Fruit fly (Drosophila melanogaster) whole organism, embryonic: Measurements from ENCODE around the gene Ns4.

Source experiments
- C15 ChIP-seq: fragments of 200-800 bp; sonication (Bioruptor generic); IDR thresholded peaks from 3 replicates; pipeline ENCODE4 v1.3.6; 2022; ENCODE audit warnings: missing biosample characterization, missing genetic modification characterization
- CG10267 ChIP-seq: fragments of 200-800 bp; sonication (Bioruptor generic); optimal IDR thresholded peaks from 2 replicates; lab custom pipeline; 2018; ENCODE audit warnings: missing biosample characterization, mild to moderate bottlenecking, missing genetic modification characterization, moderate library complexity
- CG10431 ChIP-seq: fragments of 200-800 bp; sonication (Bioruptor generic); optimal IDR thresholded peaks from 3 replicates; lab custom pipeline; 2018; ENCODE audit warnings: missing biosample characterization, mild to moderate bottlenecking, missing genetic modification characterization
- CG10565 ChIP-seq: fragments of 200-800 bp; sonication (Bioruptor generic); optimal IDR thresholded peaks from 3 replicates; lab custom pipeline; 2016; ENCODE audit warnings: missing biosample characterization, mild to moderate bottlenecking, missing genetic modification characterization
- CG14441 ChIP-seq: fragments of 200-800 bp; sonication (Bioruptor generic); IDR thresholded peaks from 2 replicates; pipeline ENCODE4 v1.3.6; 2022; ENCODE audit warnings: missing biosample characterization, missing genetic modification characterization
- CG15479 ChIP-seq: fragments of 200-800 bp; sonication (Bioruptor generic); optimal IDR thresholded peaks from 3 replicates; lab custom pipeline; 2019; ENCODE audit warnings: missing biosample characterization, mild to moderate bottlenecking, missing genetic modification characterization, moderate library complexity
- CG17802 ChIP-seq: fragments of 200-800 bp; sonication (Bioruptor generic); optimal IDR thresholded peaks from 2 replicates; lab custom pipeline; 2018; ENCODE audit warnings: missing biosample characterization, mild to moderate bottlenecking, missing genetic modification characterization, moderate library complexity
- CG2199 ChIP-seq: fragments of 200-800 bp; sonication (Bioruptor generic); IDR thresholded peaks from 3 replicates; pipeline ENCODE4 v1.3.6; 2022; ENCODE audit warnings: missing biosample characterization, missing genetic modification characterization
- CG2202 ChIP-seq: fragments of 200-800 bp; sonication (Bioruptor generic); optimal IDR thresholded peaks from 2 replicates; lab custom pipeline; 2018; ENCODE audit warnings: missing biosample characterization, mild to moderate bottlenecking, missing genetic modification characterization
- CG30403 ChIP-seq: fragments of 200-800 bp; sonication (Bioruptor generic); optimal IDR thresholded peaks from 3 replicates; lab custom pipeline; 2016; ENCODE audit warnings: missing biosample characterization, missing genetic modification characterization
- CG30431 ChIP-seq: fragments of 200-800 bp; sonication (Bioruptor generic); optimal IDR thresholded peaks from 2 replicates; lab custom pipeline; 2017; ENCODE audit warnings: missing biosample characterization, missing genetic modification characterization
- CG31388 ChIP-seq: fragments of 200-800 bp; sonication (Bioruptor generic); optimal IDR thresholded peaks from 2 replicates; lab custom pipeline; 2016; ENCODE audit warnings: missing biosample characterization, missing genetic modification characterization
- CG34376 ChIP-seq: fragments of 200-800 bp; sonication (Bioruptor generic); optimal IDR thresholded peaks from 2 replicates; lab custom pipeline; 2018; ENCODE audit warnings: missing biosample characterization, mild to moderate bottlenecking, missing genetic modification characterization
- CG3838 ChIP-seq: fragments of 200-800 bp; sonication (Bioruptor generic); optimal IDR thresholded peaks from 3 replicates; lab custom pipeline; 2016; ENCODE audit warnings: missing biosample characterization, missing genetic modification characterization
- CG3847 ChIP-seq: fragments of 200-800 bp; sonication (Bioruptor generic); IDR thresholded peaks from 2 replicates; pipeline ENCODE4 v1.3.6; 2022; ENCODE audit warnings: missing biosample characterization, missing genetic modification characterization
- CG7928 ChIP-seq: fragments of 200-800 bp; sonication (Bioruptor generic); optimal IDR thresholded peaks from 2 replicates; lab custom pipeline; 2017; ENCODE audit warnings: missing biosample characterization, mild to moderate bottlenecking, missing genetic modification characterization
- CG7963 ChIP-seq: fragments of 200-800 bp; sonication (Bioruptor generic); IDR thresholded peaks from 3 replicates; pipeline ENCODE4 v1.3.6; 2022; ENCODE audit warnings: missing biosample characterization, missing genetic modification characterization; ENCODE audit not compliant: partially characterized antibody
- CG8388 ChIP-seq: fragments of 200-800 bp; sonication (Bioruptor generic); optimal IDR thresholded peaks from 2 replicates; lab custom pipeline; 2019; ENCODE audit warnings: missing biosample characterization, mild to moderate bottlenecking, missing genetic modification characterization, moderate library complexity
- CG9215 ChIP-seq: fragments of 200-800 bp; sonication (Bioruptor generic); IDR thresholded peaks from 2 replicates; pipeline ENCODE4 v1.3.6; 2022; ENCODE audit warnings: missing biosample characterization, missing genetic modification characterization
- Dp ChIP-seq: fragments of 200-800 bp; sonication (Bioruptor generic); optimal IDR thresholded peaks from 2 replicates; lab custom pipeline; 2018; ENCODE audit warnings: missing biosample characterization, mild to moderate bottlenecking, missing genetic modification characterization, moderate library complexity
- Fer1 ChIP-seq: fragments of 200-800 bp; sonication (Bioruptor generic); optimal IDR thresholded peaks from 2 replicates; lab custom pipeline; 2017; ENCODE audit warnings: missing biosample characterization, mild to moderate bottlenecking, missing genetic modification characterization
- Fer2 ChIP-seq: fragments of 200-800 bp; sonication (Bioruptor generic); optimal IDR thresholded peaks from 2 replicates; lab custom pipeline; 2018; ENCODE audit warnings: missing biosample characterization, mild to moderate bottlenecking, missing genetic modification characterization, moderate library complexity
- H15 ChIP-seq: fragments of 200-800 bp; sonication (Bioruptor generic); IDR thresholded peaks from 3 replicates; pipeline ENCODE4 v1.3.6; 2022; ENCODE audit warnings: missing biosample characterization, missing genetic modification characterization
- HLH54F ChIP-seq: fragments of 200-800 bp; sonication (Bioruptor generic); optimal IDR thresholded peaks from 3 replicates; lab custom pipeline; 2016; ENCODE audit warnings: missing biosample characterization, missing genetic modification characterization
- Hr39 ChIP-seq: fragments of >200 bp; optimal IDR thresholded peaks from 2 replicates; lab custom pipeline; 2017
- Hr51 ChIP-seq, 2 experiments: fragments of 200-800 bp; sonication (Bioruptor generic); optimal IDR thresholded peaks; 2 replicates in 1 of 2; 3 replicates in 1 of 2; lab custom pipeline; 2016 to 2018; ENCODE audit warnings: missing biosample characterization in 2 of 2, missing genetic modification characterization in 2 of 2, mild to moderate bottlenecking in 1 of 2, moderate library complexity in 1 of 2
- Hr78 ChIP-seq, 2 experiments: fragments of 200-800 bp in 1 of 2; fragments of >200 bp in 1 of 2; sonication (Bioruptor generic) in 1 of 2; optimal IDR thresholded peaks; 2 replicates each; lab custom pipeline; 2017 to 2019; ENCODE audit warnings: missing biosample characterization in 2 of 2, missing genetic modification characterization in 2 of 2, mild to moderate bottlenecking in 1 of 2, moderate library complexity in 1 of 2
- Jarid2 ChIP-seq: fragments of 200-800 bp; sonication (Bioruptor generic); optimal IDR thresholded peaks from 3 replicates; lab custom pipeline; 2017; ENCODE audit warnings: mild to moderate bottlenecking, missing biosample characterization, missing genetic modification reagents, missing genetic modification characterization
- Lhr ChIP-seq: fragments of 200-800 bp; sonication (Bioruptor generic); optimal IDR thresholded peaks from 3 replicates; lab custom pipeline; 2017; ENCODE audit warnings: mild to moderate bottlenecking, missing biosample characterization, missing genetic modification reagents, missing genetic modification characterization
- Meics ChIP-seq: fragments of 200-800 bp; sonication (Bioruptor generic); optimal IDR thresholded peaks from 2 replicates; lab custom pipeline; 2017; ENCODE audit warnings: missing biosample characterization, mild to moderate bottlenecking, missing genetic modification characterization
- Sin3A ChIP-seq: fragments of >200 bp; optimal IDR thresholded peaks from 2 replicates; lab custom pipeline; 2018
- Usf ChIP-seq: fragments of 200-800 bp; sonication (Bioruptor generic); optimal IDR thresholded peaks from 2 replicates; lab custom pipeline; 2017; ENCODE audit warnings: missing genotype, missing biosample characterization, missing genetic modification characterization
- bab2 ChIP-seq: fragments of 200-800 bp; sonication (Bioruptor generic); optimal IDR thresholded peaks from 2 replicates; lab custom pipeline; 2016; ENCODE audit warnings: missing biosample characterization, missing genetic modification characterization
- bowl ChIP-seq: fragments of 200-800 bp; sonication (Bioruptor generic); IDR thresholded peaks from 2 replicates; pipeline ENCODE4 v1.3.6; 2022; ENCODE audit warnings: missing biosample characterization, missing genetic modification characterization
- cato ChIP-seq: fragments of 200-800 bp; sonication (Bioruptor generic); optimal IDR thresholded peaks from 2 replicates; lab custom pipeline; 2016; ENCODE audit warnings: missing biosample characterization, missing genetic modification characterization, borderline replicate concordance
- cg ChIP-seq: fragments of 200-800 bp; sonication (Bioruptor generic); optimal IDR thresholded peaks from 3 replicates; lab custom pipeline; 2019; ENCODE audit warnings: missing biosample characterization, mild to moderate bottlenecking, missing genetic modification characterization, moderate library complexity
- crc ChIP-seq: fragments of 200-800 bp; sonication (Bioruptor generic); optimal IDR thresholded peaks from 2 replicates; lab custom pipeline; 2016; ENCODE audit warnings: missing biosample characterization, missing genetic modification characterization
- dimm ChIP-seq: fragments of 200-800 bp; sonication (Bioruptor generic); IDR thresholded peaks from 2 replicates; pipeline ENCODE4 v1.3.6; 2022; ENCODE audit warnings: missing biosample characterization, missing genetic modification characterization
- gsb-n ChIP-seq: fragments of 200-800 bp; sonication (Bioruptor generic); optimal IDR thresholded peaks from 3 replicates; lab custom pipeline; 2018; ENCODE audit warnings: missing biosample characterization, mild to moderate bottlenecking, missing genetic modification characterization
- gt ChIP-seq: fragments of 200-800 bp; sonication (Bioruptor generic); IDR thresholded peaks from 2 replicates; pipeline ENCODE4 v1.3.6; 2022; ENCODE audit warnings: missing biosample characterization, missing genetic modification characterization
- nau ChIP-seq: fragments of 200-800 bp; sonication (Bioruptor generic); optimal IDR thresholded peaks from 3 replicates; lab custom pipeline; 2017; ENCODE audit warnings: missing biosample characterization, mild to moderate bottlenecking, missing genetic modification characterization, missing genetic modification reagents
- oc ChIP-seq: fragments of 200-800 bp; sonication (Bioruptor generic); optimal IDR thresholded peaks from 2 replicates; lab custom pipeline; 2018; ENCODE audit warnings: missing biosample characterization, mild to moderate bottlenecking, missing genetic modification characterization, moderate library complexity
- peb ChIP-seq: fragments of 200-800 bp; sonication (Bioruptor generic); IDR thresholded peaks from 2 replicates; pipeline ENCODE4 v1.3.6; 2022; ENCODE audit warnings: missing biosample characterization, missing genetic modification characterization
- ranshi ChIP-seq: fragments of 200-800 bp; sonication (Bioruptor generic); IDR thresholded peaks from 2 replicates; pipeline ENCODE4 v1.3.6; 2022; ENCODE audit warnings: missing biosample characterization, missing genetic modification characterization
- repo ChIP-seq: fragments of 200-800 bp; sonication (Bioruptor generic); optimal IDR thresholded peaks from 2 replicates; lab custom pipeline; 2016; ENCODE audit warnings: missing biosample characterization, missing genetic modification characterization
- schlank ChIP-seq: fragments of 200-800 bp; sonication (Bioruptor generic); optimal IDR thresholded peaks from 2 replicates; lab custom pipeline; 2018; ENCODE audit warnings: missing biosample characterization, mild to moderate bottlenecking, missing genetic modification characterization
- sens ChIP-seq: fragments of 200-800 bp; sonication (Bioruptor generic); peaks from one replicate; lab custom pipeline; 2016; ENCODE audit warnings: missing biosample characterization, missing genetic modification characterization
- sima ChIP-seq: fragments of 200-800 bp; sonication (Bioruptor generic); optimal IDR thresholded peaks from 2 replicates; lab custom pipeline; 2016; ENCODE audit warnings: missing biosample characterization, missing genetic modification characterization
- sna ChIP-seq: fragments of 200-800 bp; sonication (Bioruptor generic); IDR thresholded peaks from 2 replicates; pipeline ENCODE4 v1.3.6; 2022; ENCODE audit warnings: missing biosample characterization, missing genetic modification characterization; ENCODE audit not compliant: partially characterized antibody
- sr ChIP-seq: fragments of 200-800 bp; sonication (Bioruptor generic); IDR thresholded peaks from 3 replicates; pipeline ENCODE4 v1.3.6; 2022; ENCODE audit warnings: missing biosample characterization, missing genetic modification characterization
- tgo ChIP-seq: fragments of 200-800 bp; sonication (Bioruptor generic); IDR thresholded peaks from 3 replicates; pipeline ENCODE4 v1.3.6; 2022; ENCODE audit warnings: missing biosample characterization, missing genetic modification characterization
- vvl ChIP-seq: fragments of 200-800 bp; sonication (Bioruptor generic); IDR thresholded peaks from 2 replicates; pipeline ENCODE4 v1.3.6; 2022; ENCODE audit warnings: missing biosample characterization, missing genetic modification characterization

Ns4 gene

dm6 chr2L:20780768-20781167 is 28.5 kb downstream of the Ns4 start (continued):
- TF ChIP-seq bowl (GFP tag; lab: Robert Waterston, UW) = no peak
- peak; percentile 87 for TF ChIP-seq sens
- peak; percentile 62 for TF ChIP-seq gsb-n (tag; lab: Kevin White, UChicago)
- no peak for TF ChIP-seq C15
- peak; percentile 31 for TF ChIP-seq Fer2 (tag; lab: Kevin White, UChicago)
- TF ChIP-seq CG3847 = no peak
- no peak for TF ChIP-seq sna (GFP tag; lab: Robert Waterston, UW)
- peak; percentile 73 for TF ChIP-seq Meics (GFP tag; lab: Kevin White, UChicago)
- peak; percentile 12 for TF ChIP-seq repo
- TF ChIP-seq Hr39 (lab: Kevin White, UChicago) = no peak
- no peak for TF ChIP-seq dimm (GFP tag; lab: Robert Waterston, UW)
- no peak for TF ChIP-seq CG17802 (tag; lab: Kevin White, UChicago)
- TF ChIP-seq Hr78 (GFP tag; optimal IDR thresholded peaks at IDR 0.05; lab: Kevin White, UChicago) = no peak
- peak; percentile 40 for TF ChIP-seq CG30431 (GFP tag; lab: Kevin White, UChicago)
- no peak for TF ChIP-seq cato (GFP tag; lab: Kevin White, UChicago)
- TF ChIP-seq HLH54F (GFP tag; lab: Kevin White, UChicago) = peak; percentile 1
- TF ChIP-seq vvl (GFP tag; lab: Robert Waterston, UW) = peak; percentile 39; the same call in 1 of the 2 replicates
- peak; percentile 86 for TF ChIP-seq CG15479 (GFP tag; lab: Kevin White, UChicago)
- TF ChIP-seq CG10565 (GFP tag; lab: Kevin White, UChicago) = no peak
- peak; percentile 4 to 58 for TF ChIP-seq Hr51 (GFP tag; optimal IDR thresholded peaks at IDR 0.05; lab: Kevin White, UChicago)
- TF ChIP-seq schlank (tag; lab: Kevin White, UChicago) = peak; percentile 86
- no peak for TF ChIP-seq CG14441 (GFP tag; lab: Robert Waterston, UW)
- TF ChIP-seq gt (GFP tag; lab: Robert Waterston, UW) = no peak; the same call in 1 of the 2 replicates
- peak; percentile 69 for TF ChIP-seq nau (GFP tag; lab: Kevin White, UChicago)
- 0 out of 3 replicates have a peak, but pooled peaks have one; percentile 28 for TF ChIP-seq sr (GFP tag; lab: Robert Waterston, UW)
- peak; percentile 59 for TF ChIP-seq bab2 (GFP tag; lab: Kevin White, UChicago)
- peak; percentile 30 for TF ChIP-seq Usf (GFP tag; lab: Kevin White, UChicago)
- no peak for TF ChIP-seq Sin3A (lab: Kevin White, UChicago)
- peak; percentile 67 for TF ChIP-seq CG2202
- no peak for TF ChIP-seq sima (GFP tag; lab: Kevin White, UChicago)
- no peak for TF ChIP-seq CG9215 (GFP tag; lab: Robert Waterston, UW)
- TF ChIP-seq CG7963 (GFP tag; lab: Robert Waterston, UW) = no peak
- no peak for TF ChIP-seq H15 (GFP tag; lab: Robert Waterston, UW)
- peak; percentile 34 for TF ChIP-seq CG30403 (GFP tag; lab: Kevin White, UChicago)
- no peak for TF ChIP-seq cg (GFP tag; lab: Kevin White, UChicago)
- TF ChIP-seq CG7928 (GFP tag; lab: Kevin White, UChicago) = peak; percentile 32
- peak; percentile 75 for TF ChIP-seq Fer1 (GFP tag; lab: Kevin White, UChicago)
- 0 out of 2 replicates have a peak, but pooled peaks have one; percentile 28 for TF ChIP-seq peb (GFP tag; lab: Robert Waterston, UW)
- TF ChIP-seq tgo (GFP tag; lab: Robert Waterston, UW) = no peak
- TF ChIP-seq Jarid2 (GFP tag; lab: Kevin White, UChicago) = peak; percentile 32
- peak; percentile 53; the same call in 1 of the 2 replicates for TF ChIP-seq ranshi (GFP tag; lab: Robert Waterston, UW)
- TF ChIP-seq Dp (GFP tag; lab: Kevin White, UChicago) = no peak
- no peak for TF ChIP-seq CG31388 (GFP tag; lab: Kevin White, UChicago)
- peak; percentile 19 for TF ChIP-seq CG8388
- TF ChIP-seq CG10431 (GFP tag; lab: Kevin White, UChicago) = peak; percentile 26
- TF ChIP-seq CG10267 (tag; lab: Kevin White, UChicago) = peak; percentile 16
- no peak for TF ChIP-seq CG34376 (GFP tag; lab: Kevin White, UChicago)
- TF ChIP-seq CG3838 (GFP tag; lab: Kevin White, UChicago) = peak; percentile 13
- TF ChIP-seq Lhr (GFP tag; lab: Kevin White, UChicago) = peak; percentile 35
- TF ChIP-seq crc (GFP tag; lab: Kevin White, UChicago) = no peak
- no peak for TF ChIP-seq CG2199 (GFP tag; lab: Robert Waterston, UW)
- TF ChIP-seq oc = peak; percentile 40
